Worm (Caenorhabditis elegans) whole organism, L3 larva: ENCODE data around the gene srz-20.

ENCODE experiments used
- R02D3.7 ChIP-seq: fragments of 150-350 bp; optimal IDR thresholded peaks from 2 replicates; lab custom pipeline; 2014; ENCODE audit warnings: missing biosample characterization, missing genetic modification characterization
- aly-2 ChIP-seq: fragments of 150-350 bp; optimal IDR thresholded peaks from 2 replicates; lab custom pipeline; 2014; ENCODE audit warnings: missing biosample characterization, missing genetic modification characterization
- ama-1 ChIP-seq: fragments of 150-350 bp; optimal IDR thresholded peaks from 2 replicates; lab custom pipeline; 2018
- ceh-16 ChIP-seq: sonication (generic microtip); optimal IDR thresholded peaks from 2 replicates; lab custom pipeline; 2017; ENCODE audit warnings: missing biosample characterization, missing genetic modification characterization
- ceh-28 ChIP-seq: fragments of 150-350 bp; optimal IDR thresholded peaks from 2 replicates; lab custom pipeline; 2014; ENCODE audit warnings: missing biosample characterization, missing genetic modification reagents, missing genetic modification characterization
- ceh-82 ChIP-seq: fragments of 150-350 bp; optimal IDR thresholded peaks from 2 replicates; lab custom pipeline; 2014; ENCODE audit warnings: missing biosample characterization, missing genetic modification characterization
- egl-27 ChIP-seq: sonication (generic microtip); optimal IDR thresholded peaks from 4 replicates; lab custom pipeline; 2017; ENCODE audit warnings: missing biosample characterization, missing genetic modification reagents, missing genetic modification characterization
- elt-2 ChIP-seq: sonication (generic microtip); optimal IDR thresholded peaks from 2 replicates; lab custom pipeline; 2016; ENCODE audit warnings: missing genetic modification reagents, mild to moderate bottlenecking, missing genetic modification characterization, missing compliant biosample characterization
- elt-3 ChIP-seq, 3 experiments: fragments of 150-350 bp in 1 of 3; sonication (generic microtip) in 2 of 3; optimal IDR thresholded peaks; 2 replicates in 2 of 3; 4 replicates in 1 of 3; lab custom pipeline; 2014 to 2017; ENCODE audit warnings: missing biosample characterization in 3 of 3, missing genetic modification characterization in 3 of 3
- eor-1 ChIP-seq, 2 experiments: fragments of 150-350 bp; optimal IDR thresholded peaks; 2 replicates each; lab custom pipeline; 2014 to 2018; ENCODE audit warnings: missing biosample characterization in 2 of 2, missing genetic modification characterization in 2 of 2
- fkh-2 ChIP-seq: fragments of 150-350 bp; optimal IDR thresholded peaks from 2 replicates; lab custom pipeline; 2014; ENCODE audit warnings: missing biosample characterization, missing genetic modification reagents, missing genetic modification characterization
- fos-1 ChIP-seq: fragments of 150-350 bp; optimal IDR thresholded peaks from 2 replicates; lab custom pipeline; 2014; ENCODE audit warnings: missing biosample characterization, missing genetic modification characterization
- hmg-11 ChIP-seq: sonication (generic microtip); optimal IDR thresholded peaks from 2 replicates; lab custom pipeline; 2016; ENCODE audit warnings: missing genetic modification characterization, missing compliant biosample characterization
- jun-1 ChIP-seq: fragments of 150-350 bp; optimal IDR thresholded peaks from 2 replicates; lab custom pipeline; 2014; ENCODE audit warnings: missing biosample characterization, missing genetic modification reagents, missing genetic modification characterization
- lin-15B ChIP-seq: fragments of 150-350 bp; optimal IDR thresholded peaks from 2 replicates; lab custom pipeline; 2014; ENCODE audit warnings: missing biosample characterization, missing genetic modification characterization
- lin-39 ChIP-seq: fragments of 150-350 bp; optimal IDR thresholded peaks from 2 replicates; lab custom pipeline; 2018; ENCODE audit warnings: missing biosample characterization, missing genetic modification reagents, missing genetic modification characterization
- lsy-12 ChIP-seq: sonication (generic microtip); optimal IDR thresholded peaks from 2 replicates; lab custom pipeline; 2016; ENCODE audit warnings: mild to moderate bottlenecking, missing genetic modification characterization, missing compliant biosample characterization
- mdl-1 ChIP-seq: fragments of 150-350 bp; optimal IDR thresholded peaks from 2 replicates; lab custom pipeline; 2014; ENCODE audit warnings: missing biosample characterization, missing genetic modification characterization
- mml-1 ChIP-seq: fragments of 150-350 bp; sonication (generic microtip); optimal IDR thresholded peaks from 3 replicates; lab custom pipeline; 2014; ENCODE audit warnings: missing biosample characterization, missing genetic modification characterization
- nhr-11 ChIP-seq: fragments of 150-350 bp; optimal IDR thresholded peaks from 2 replicates; lab custom pipeline; 2014; ENCODE audit warnings: missing biosample characterization, missing genetic modification characterization
- nhr-12 ChIP-seq: fragments of 150-350 bp; optimal IDR thresholded peaks from 2 replicates; lab custom pipeline; 2014; ENCODE audit warnings: missing biosample characterization, missing genetic modification characterization
- nhr-23 ChIP-seq: fragments of 150-350 bp; optimal IDR thresholded peaks from 2 replicates; lab custom pipeline; 2014; ENCODE audit warnings: missing biosample characterization, missing genetic modification reagents, missing genetic modification characterization
- nhr-28 ChIP-seq: fragments of 150-350 bp; optimal IDR thresholded peaks from 2 replicates; lab custom pipeline; 2014; ENCODE audit warnings: missing biosample characterization, missing genetic modification characterization
- nhr-76 ChIP-seq: fragments of 150-350 bp; sonication (generic microtip); optimal IDR thresholded peaks from 5 replicates; lab custom pipeline; 2014; ENCODE audit warnings: missing biosample characterization, missing genetic modification characterization
- nhr-77 ChIP-seq: fragments of 150-350 bp; optimal IDR thresholded peaks from 2 replicates; lab custom pipeline; 2014; ENCODE audit warnings: missing biosample characterization, missing genetic modification characterization
- pqm-1 ChIP-seq: fragments of 150-350 bp; optimal IDR thresholded peaks from 2 replicates; lab custom pipeline; 2017; ENCODE audit warnings: missing biosample characterization, missing genetic modification characterization, inconsistent platforms
- sea-2 ChIP-seq: fragments of 150-350 bp; sonication (generic microtip); optimal IDR thresholded peaks from 4 replicates; lab custom pipeline; 2014; ENCODE audit warnings: missing biosample characterization, missing genetic modification reagents, missing genetic modification characterization
- snpc-4 ChIP-seq: fragments of 150-350 bp; optimal IDR thresholded peaks from 2 replicates; lab custom pipeline; 2014; ENCODE audit warnings: missing biosample characterization, missing genetic modification characterization
- tbx-2 ChIP-seq: sonication (generic microtip); optimal IDR thresholded peaks from 2 replicates; lab custom pipeline; 2016; ENCODE audit warnings: mild to moderate bottlenecking, missing genetic modification characterization, missing compliant biosample characterization
- unc-39 ChIP-seq: sonication (generic microtip); optimal IDR thresholded peaks from 4 replicates; lab custom pipeline; 2017; ENCODE audit warnings: missing biosample characterization, missing genetic modification characterization
- ztf-11 ChIP-seq: fragments of 150-350 bp; optimal IDR thresholded peaks from 2 replicates; lab custom pipeline; 2014; ENCODE audit warnings: missing biosample characterization, missing genetic modification characterization
- ztf-4 ChIP-seq: fragments of 150-350 bp; optimal IDR thresholded peaks from 2 replicates; lab custom pipeline; 2014; ENCODE audit warnings: missing biosample characterization, missing genetic modification characterization

Gene srz-20

ce11 chrIV:3956095-3956494 lies 40.7 kb downstream of the srz-20 start, which contains the start of gene clec-73:
Gene clec-73 (minus strand): TSS chrIV:3956195.
- TF ChIP-seq elt-3 (tag; optimal IDR thresholded peaks at IDR 0.05; lab: Kevin White, UChicago) (no peak), mdl-1 (tag; lab: Kevin White, UChicago) (no peak), lin-39 (tag; lab: Kevin White, UChicago) (no peak), ztf-4 (tag; lab: Kevin White, UChicago) (no peak), hmg-11 (tag; lab: Kevin White, UChicago) (no peak), egl-27 (tag; lab: Kevin White, UChicago) (no peak), eor-1 (tag; optimal IDR thresholded peaks at IDR 0.05; lab: Kevin White, UChicago) (no peak), mml-1 (tag; lab: Kevin White, UChicago) (no peak), pqm-1 (tag; lab: Kevin White, UChicago) (no peak), nhr-77 (tag; lab: Kevin White, UChicago) (no peak), lin-15B (no peak), nhr-23 (tag; lab: Kevin White, UChicago) (no peak), ama-1 (no peak), ceh-16 (no peak)

ce11 chrIV:3956705-3957104 lies 41.3 kb downstream of the srz-20 start, which contains the start of gene clec-74:
Gene clec-74 (plus strand): TSS chrIV:3957005.
- TF ChIP-seq ama-1 (no peak), sea-2 (GFP tag; lab: Kevin White, UChicago) (no peak)

DNA sequence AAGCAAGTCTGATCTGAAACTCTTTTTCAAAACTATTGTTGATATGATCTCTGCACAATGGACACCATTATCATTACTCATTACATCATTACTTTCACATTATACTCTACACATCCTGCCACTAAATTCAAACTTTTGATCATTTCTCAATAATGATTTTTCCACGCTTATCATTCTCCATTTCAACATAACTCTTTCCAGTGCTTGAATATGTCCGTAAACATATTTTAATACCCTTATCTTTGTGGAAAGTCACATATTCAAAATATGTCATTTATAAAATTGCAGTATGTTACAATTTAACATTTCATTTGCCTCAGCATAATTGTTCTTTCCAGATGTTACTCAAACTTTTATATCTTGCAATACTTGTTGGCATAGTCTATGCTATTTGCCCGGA lies 45.0 kb downstream of the srz-20 start, which contains the start of gene clec-75:
Gene clec-75, plus strand, starts transcription at position 339 of the 400 bp plus-strand sequence.
- TF ChIP-seq tbx-2 (tag; lab: Kevin White, UChicago) (no peak), pqm-1 (tag; lab: Kevin White, UChicago) (peak; percentile 42), aly-2 (no peak), elt-2 (tag; lab: Kevin White, UChicago) (peak; percentile 63), jun-1 (peak; percentile 20), ceh-82 (tag; lab: Kevin White, UChicago) (no peak)
- TF ChIP-seq, all 47 proteins: peak for 3

DNA sequence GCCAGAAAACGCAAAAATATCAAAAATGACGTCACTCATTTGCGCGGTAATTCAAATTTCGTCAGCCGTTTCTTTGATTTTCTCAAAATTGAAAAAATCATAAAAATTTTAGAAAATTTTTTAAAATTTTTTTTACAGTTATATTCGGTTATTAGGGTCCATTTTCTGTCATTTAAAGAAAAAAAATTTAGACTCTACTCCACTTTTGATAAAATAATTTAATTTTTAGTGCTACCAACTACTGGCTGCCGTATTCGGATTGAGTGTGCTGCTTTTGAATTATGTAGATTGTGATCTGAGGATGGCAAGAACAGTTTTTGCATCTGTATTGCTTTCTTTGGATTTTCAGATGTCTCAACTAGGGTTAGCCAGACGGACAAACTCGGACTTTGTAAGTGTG lies 47.2 kb downstream of the srz-20 start, which contains the start of gene Y46C8AM.1:
Gene Y46C8AM.1, plus strand, starts transcription at position 301 of the 400 bp plus-strand sequence.
- TF ChIP-seq ama-1: no peak
- no peak for TF ChIP-seq snpc-4 (tag; lab: Kevin White, UChicago)
- TF ChIP-seq eor-1 (tag; optimal IDR thresholded peaks at IDR 0.05; lab: Kevin White, UChicago): no peak
- TF ChIP-seq nhr-12: no peak
- TF ChIP-seq fkh-2 (tag; lab: Kevin White, UChicago): no peak
- no peak for TF ChIP-seq nhr-76 (tag; lab: Kevin White, UChicago)
- TF ChIP-seq R02D3.7 (tag; lab: Kevin White, UChicago): no peak
- TF ChIP-seq fos-1 (tag; lab: Kevin White, UChicago): no peak
- TF ChIP-seq ceh-82 (tag; lab: Kevin White, UChicago): no peak
- no peak for TF ChIP-seq ceh-16
- no peak for TF ChIP-seq nhr-11 (tag; lab: Kevin White, UChicago)
- TF ChIP-seq nhr-77 (tag; lab: Kevin White, UChicago): no peak
- no peak for TF ChIP-seq lin-15B
- no peak for TF ChIP-seq ztf-4 (tag; lab: Kevin White, UChicago)
- TF ChIP-seq, all 47 proteins: peak for 0

DNA sequence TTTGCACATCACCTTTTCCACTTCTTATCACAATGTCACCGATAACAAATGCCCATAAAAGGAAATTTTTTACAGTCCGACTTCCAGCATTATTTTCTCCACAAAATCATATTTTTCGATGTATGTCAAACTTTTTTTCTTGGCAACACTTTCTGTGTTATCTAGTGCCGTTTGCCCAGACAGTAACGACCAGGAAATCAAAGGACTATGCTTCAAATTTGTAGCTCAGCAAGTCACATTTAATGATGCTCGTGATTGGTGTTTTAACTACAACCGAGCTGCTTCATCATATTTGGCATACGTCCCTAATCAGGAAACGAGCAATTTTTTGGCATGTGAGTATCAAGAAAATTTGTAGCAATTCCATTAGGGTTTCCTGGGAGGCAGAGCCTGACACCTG lies 48.1 kb downstream of the srz-20 start:
- TF ChIP-seq elt-2 (tag; lab: Kevin White, UChicago) (peak; percentile 72), nhr-28 (tag; lab: Kevin White, UChicago) (no peak), ceh-28 (tag; lab: Kevin White, UChicago) (no peak), lsy-12 (tag; lab: Kevin White, UChicago) (no peak), unc-39 (tag; lab: Kevin White, UChicago) (no peak)

DNA sequence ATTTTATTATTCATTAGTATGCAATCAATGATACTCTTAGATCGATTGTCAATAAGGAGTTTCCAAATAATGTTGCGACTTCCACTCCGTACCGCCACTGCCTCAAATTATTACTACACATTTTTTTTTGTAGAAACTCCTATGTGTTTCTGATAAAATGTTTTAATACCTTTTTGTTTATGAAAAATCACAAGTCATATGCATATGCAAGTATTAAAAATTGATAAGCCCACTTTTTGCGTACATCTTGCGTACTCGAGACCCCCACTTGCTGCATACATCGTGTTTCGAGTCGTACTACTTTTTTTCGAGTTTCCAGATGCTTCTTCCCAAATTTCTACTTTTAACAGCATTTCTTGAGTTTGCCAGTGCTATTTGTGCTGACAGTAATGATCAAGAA lies 49.6 kb downstream of the srz-20 start, which contains the start of gene clec-76:
Gene clec-76, plus strand, starts transcription at position 234 of the 400 bp plus-strand sequence.
- TF ChIP-seq pqm-1 (tag; lab: Kevin White, UChicago) (peak; percentile 25), elt-2 (tag; lab: Kevin White, UChicago) (peak; percentile 63), ztf-11 (tag; lab: Kevin White, UChicago) (no peak)
